Fruit fly (Drosophila melanogaster): ENCODE results near the gene Socs16D.
A peak's percentile ranks its signal among the peaks of the same experiment; 100 is the strongest.

Gene Socs16D

dm6 chrX:17844623-17845022, 17.3 kb upstream of the Socs16D start, which contains the start of the genes CG8142 and Ucp4A (continued):
- TF ChIP-seq nerfin-2 (GFP tag; IDR thresholded peaks at IDR 0.05; ENCODE audit: partially characterized antibody) (peak; percentile 21; the same call in 1 of the 2 replicates), Pdp1 (GFP tag; optimal IDR thresholded peaks at IDR 0.05) (peak; percentile 49 to 65), CG7963 (GFP tag; IDR thresholded peaks at IDR 0.05; ENCODE audit: partially characterized antibody) (no peak), lab (GFP tag; optimal IDR thresholded peaks at IDR 0.05) (peak; percentile 94), CG10654 (GFP tag; optimal IDR thresholded peaks at IDR 0.05) (peak; percentile 91), CG17328 (GFP tag; IDR thresholded peaks at IDR 0.05) (peak; percentile 96), CG1233 (GFP tag; optimal IDR thresholded peaks at IDR 0.05) (peak; percentile 89), CG17612 (GFP tag; IDR thresholded peaks at IDR 0.05) (peak; percentile 79), CG31441 (GFP tag; IDR thresholded peaks at IDR 0.05) (peak; percentile 93), maf-S (GFP tag; optimal IDR thresholded peaks at IDR 0.05) (peak; percentile 14), gsb (GFP tag; IDR thresholded peaks at IDR 0.05) (peak; percentile 88), zen (tag; optimal IDR thresholded peaks at IDR 0.05) (peak; percentile 91), Doc3 (GFP tag; IDR thresholded peaks at IDR 0.05; ENCODE audit: partially characterized antibody) (no peak), onecut (GFP tag; IDR thresholded peaks at IDR 0.05) (peak; percentile 82), CG32772 (GFP tag; IDR thresholded peaks at IDR 0.05) (peak; percentile 97), hbn (GFP tag; IDR thresholded peaks at IDR 0.05; ENCODE audit: partially characterized antibody) (no peak), CG30431 (GFP tag; optimal IDR thresholded peaks at IDR 0.05) (peak; percentile 87), luna (GFP tag; optimal IDR thresholded peaks at IDR 0.05) (no peak), CG5245 (GFP tag; optimal IDR thresholded peaks at IDR 0.05) (peak; percentile 76), Adf1 (GFP tag; IDR thresholded peaks at IDR 0.05) (peak; percentile 74), tgo (GFP tag; IDR thresholded peaks at IDR 0.05) (peak; percentile 98), MTF-1 (GFP tag; optimal IDR thresholded peaks at IDR 0.05; ENCODE audit: borderline replicate concordance) (peak; percentile 73), bcd (GFP tag; optimal IDR thresholded peaks at IDR 0.05) (peak; percentile 93), fd3F (GFP tag; optimal IDR thresholded peaks at IDR 0.05) (peak; percentile 91), Hey (tag; optimal IDR thresholded peaks at IDR 0.05) (no peak), Dek (tag; optimal IDR thresholded peaks at IDR 0.05) (peak; percentile 86), CG3407 (GFP tag; optimal IDR thresholded peaks at IDR 0.05) (peak; percentile 75), org-1 (GFP tag; optimal IDR thresholded peaks at IDR 0.05) (peak; percentile 70), sima (GFP tag; optimal IDR thresholded peaks at IDR 0.05) (no peak), Gsc (GFP tag; IDR thresholded peaks at IDR 0.05) (peak; percentile 88), shn (GFP tag; optimal IDR thresholded peaks at IDR 0.05) (peak; percentile 20), kah (GFP tag; optimal IDR thresholded peaks at IDR 0.05) (peak; percentile 74), peb (GFP tag; IDR thresholded peaks at IDR 0.05) (peak; percentile 96), yki (optimal IDR thresholded peaks at IDR 0.05) (no peak), ash1 (GFP tag; optimal IDR thresholded peaks at IDR 0.05) (no peak), CG6683 (GFP tag; optimal IDR thresholded peaks at IDR 0.05) (peak; percentile 81), Hsf (GFP tag; optimal IDR thresholded peaks at IDR 0.05) (peak; percentile 83), vfl (GFP tag; optimal IDR thresholded peaks at IDR 0.05) (peak; percentile 72), sob (GFP tag; IDR thresholded peaks at IDR 0.05) (peak; percentile 96), MBD-R2 (GFP tag; IDR thresholded peaks at IDR 0.05) (peak; percentile 89), CG2875 (GFP tag; optimal IDR thresholded peaks at IDR 0.05) (peak; percentile 61), Hmx (GFP tag; optimal IDR thresholded peaks at IDR 0.05) (no peak), hb (GFP tag; IDR thresholded peaks at IDR 0.05; ENCODE audit: partially characterized antibody) (no peak), CG9817 (tag; optimal IDR thresholded peaks at IDR 0.05) (peak; percentile 89), sim (GFP tag; IDR thresholded peaks at IDR 0.05) (peak; percentile 91), CG4424 (GFP tag; optimal IDR thresholded peaks at IDR 0.05) (peak; percentile 91), Mad (GFP tag; optimal IDR thresholded peaks at IDR 0.05) (peak; percentile 72), CG6254 (GFP tag; optimal IDR thresholded peaks at IDR 0.05) (peak; percentile 79), tap (tag; optimal IDR thresholded peaks at IDR 0.05) (peak; percentile 84), CkIIα-i1 (GFP tag; IDR thresholded peaks at IDR 0.05) (no peak; the same call in 1 of the 2 replicates), HLH4C (GFP tag; IDR thresholded peaks at IDR 0.05; ENCODE audit: partially characterized antibody) (no peak)
